Worm (Caenorhabditis elegans): ENCODE measurements around the gene math-48.

DNA sequence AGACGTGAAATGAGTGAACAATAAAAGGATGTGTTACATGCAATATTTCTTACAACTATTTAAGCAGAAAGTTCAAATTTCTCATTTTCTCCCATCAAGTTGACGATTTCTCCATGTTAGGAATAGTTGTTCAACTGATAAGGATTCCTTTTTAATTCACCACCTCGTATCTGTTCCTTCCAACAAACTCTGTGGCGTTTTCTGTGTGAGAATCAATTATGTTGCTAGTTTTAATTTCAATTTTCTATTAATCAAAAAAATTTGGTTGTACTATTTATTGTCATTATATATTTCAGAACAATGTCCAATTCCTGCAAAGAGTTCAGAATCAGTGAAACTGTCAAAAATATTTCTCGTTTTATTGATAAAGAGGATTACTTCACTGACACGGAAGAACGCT, 42.7 kb upstream of the math-48 start, which contains the start of gene math-44:
- TF ChIP-seq fkh-10 (GFP tag; optimal IDR thresholded peaks at IDR 0.05) (no peak), pha-4 (tag; optimal IDR thresholded peaks at IDR 0.05) (no peak)
